Worm (Caenorhabditis elegans) whole organism, young adult: Measurements from ENCODE around the gene C14C11.1.
A peak's percentile ranks its signal among the peaks of the same experiment; 100 is the strongest.

ENCODE experiments used
- B0336.3 ChIP-seq: fragments of 200-800 bp; sonication (Bioruptor generic); IDR thresholded peaks from 2 replicates; pipeline ENCODE4 v1.3.6; 2022; ENCODE audit warnings: missing genetic modification characterization, missing compliant biosample characterization
- F55B11.4 ChIP-seq: sonication (generic microtip); optimal IDR thresholded peaks from 2 replicates; lab custom pipeline; 2016; ENCODE audit warnings: missing compliant biosample characterization, missing genetic modification characterization, borderline replicate concordance; ENCODE audit not compliant: insufficient read depth
- aptf-2 ChIP-seq: fragments of 200-800 bp; sonication (Bioruptor generic); conservative IDR thresholded peaks from 2 replicates; pipeline ENCODE4 v1.3.6; 2022; ENCODE audit warnings: missing genetic modification reagents, missing genetic modification characterization, missing compliant biosample characterization
- attf-3 ChIP-seq: fragments of 200-800 bp; sonication (Bioruptor generic); conservative IDR thresholded peaks from 2 replicates; pipeline ENCODE4 v1.3.6; 2022; ENCODE audit warnings: missing genetic modification reagents, missing genetic modification characterization, missing compliant biosample characterization
- cebp-1 ChIP-seq, 2 experiments: fragments of 200-800 bp in 1 of 2; sonication (Bioruptor generic) in 1 of 2; sonication (generic microtip) in 1 of 2; IDR thresholded peaks in 1 of 2; optimal IDR thresholded peaks in 1 of 2; 2 replicates each; pipeline versions ENCODE4 v1.3.6 to Lab custom; 2017 to 2022; ENCODE audit warnings: missing compliant biosample characterization in 2 of 2, missing genetic modification characterization in 2 of 2, mild to moderate bottlenecking in 1 of 2, missing genetic modification reagents in 1 of 2, moderate library complexity in 1 of 2
- ceh-40 ChIP-seq: fragments of 200-800 bp; sonication (Bioruptor generic); IDR thresholded peaks from 2 replicates; pipeline ENCODE4 v1.3.6; 2022; ENCODE audit warnings: missing genetic modification characterization, missing compliant biosample characterization
- chd-7 ChIP-seq: sonication (generic microtip); optimal IDR thresholded peaks from 2 replicates; lab custom pipeline; 2016; ENCODE audit warnings: mild to moderate bottlenecking, missing genetic modification characterization, moderate library complexity, missing compliant biosample characterization
- egl-44 ChIP-seq: fragments of 200-800 bp; sonication (Bioruptor generic); IDR thresholded peaks from 2 replicates; pipeline ENCODE4 v1.3.6; 2022; ENCODE audit warnings: missing genetic modification reagents, missing genetic modification characterization, missing compliant biosample characterization
- fkh-3 ChIP-seq: sonication (generic microtip); optimal IDR thresholded peaks from 2 replicates; lab custom pipeline; 2016; ENCODE audit warnings: mild to moderate bottlenecking, missing genetic modification characterization, missing compliant biosample characterization
- let-526 ChIP-seq: fragments of 200-800 bp; sonication (Bioruptor generic); IDR thresholded peaks from 2 replicates; pipeline ENCODE4 v1.3.6; 2022; ENCODE audit warnings: missing genetic modification reagents, missing genetic modification characterization, missing compliant biosample characterization
- lin-26 ChIP-seq: fragments of 200-800 bp; sonication (Bioruptor generic); IDR thresholded peaks from 2 replicates; pipeline ENCODE4 v1.3.6; 2022; ENCODE audit warnings: missing genetic modification reagents, missing genetic modification characterization, missing compliant biosample characterization
- lsl-1 ChIP-seq: fragments of 200-800 bp; sonication (Bioruptor generic); optimal IDR thresholded peaks from 2 replicates; lab custom pipeline; 2018; ENCODE audit warnings: mild to moderate bottlenecking, missing genetic modification characterization, moderate library complexity, missing compliant biosample characterization
- madf-3 ChIP-seq: fragments of 200-800 bp; sonication (Bioruptor generic); IDR thresholded peaks from 2 replicates; pipeline ENCODE4 v1.3.6; 2022; ENCODE audit warnings: missing genetic modification reagents, missing genetic modification characterization, missing compliant biosample characterization
- mcd-1 ChIP-seq: fragments of 200-800 bp; sonication (Bioruptor generic); IDR thresholded peaks from 2 replicates; pipeline ENCODE4 v1.3.6; 2022; ENCODE audit warnings: missing genetic modification reagents, missing genetic modification characterization, missing compliant biosample characterization
- mel-28 ChIP-seq: sonication (generic microtip); optimal IDR thresholded peaks from 2 replicates; lab custom pipeline; 2016; ENCODE audit warnings: borderline replicate concordance, mild to moderate bottlenecking, missing genetic modification characterization, missing compliant biosample characterization
- nfya-1 ChIP-seq: sonication (generic microtip); optimal IDR thresholded peaks from 2 replicates; lab custom pipeline; 2017; ENCODE audit warnings: antibody characterized with exemption, missing compliant biosample characterization, missing genetic modification characterization, borderline replicate concordance; ENCODE audit not compliant: insufficient read depth
- nhr-179 ChIP-seq: sonication (generic microtip); optimal IDR thresholded peaks from 2 replicates; lab custom pipeline; 2016; ENCODE audit warnings: mild to moderate bottlenecking, missing genetic modification characterization, missing compliant biosample characterization
- nhr-27 ChIP-seq: fragments of 200-800 bp; sonication (Bioruptor generic); optimal IDR thresholded peaks from 2 replicates; lab custom pipeline; 2018; ENCODE audit warnings: mild to moderate bottlenecking, missing genetic modification characterization, moderate library complexity, missing compliant biosample characterization
- nhr-80 ChIP-seq: sonication (generic microtip); optimal IDR thresholded peaks from 2 replicates; lab custom pipeline; 2016; ENCODE audit warnings: missing genetic modification characterization, missing compliant biosample characterization
- repo-1 ChIP-seq: sonication (generic microtip); optimal IDR thresholded peaks from 2 replicates; lab custom pipeline; 2017; ENCODE audit warnings: mild to moderate bottlenecking, missing genetic modification characterization, missing compliant biosample characterization
- snpc-3.4 ChIP-seq: sonication (generic microtip); optimal IDR thresholded peaks from 2 replicates; lab custom pipeline; 2017; ENCODE audit warnings: missing genetic modification characterization, mild to moderate bottlenecking, missing compliant biosample characterization, antibody characterized with exemption, moderate library complexity, missing genotype, missing genetic modification reagents
- unc-62 ChIP-seq: fragments of 150-350 bp; optimal IDR thresholded peaks from 2 replicates; lab custom pipeline; 2014; ENCODE audit warnings: missing biosample characterization, missing genetic modification reagents, missing genetic modification characterization
- ztf-6 ChIP-seq: fragments of 200-800 bp; sonication (Bioruptor generic); IDR thresholded peaks from 2 replicates; pipeline ENCODE4 v1.3.6; 2022; ENCODE audit warnings: missing genetic modification reagents, missing genetic modification characterization, missing compliant biosample characterization

The C14C11.1 gene

DNA sequence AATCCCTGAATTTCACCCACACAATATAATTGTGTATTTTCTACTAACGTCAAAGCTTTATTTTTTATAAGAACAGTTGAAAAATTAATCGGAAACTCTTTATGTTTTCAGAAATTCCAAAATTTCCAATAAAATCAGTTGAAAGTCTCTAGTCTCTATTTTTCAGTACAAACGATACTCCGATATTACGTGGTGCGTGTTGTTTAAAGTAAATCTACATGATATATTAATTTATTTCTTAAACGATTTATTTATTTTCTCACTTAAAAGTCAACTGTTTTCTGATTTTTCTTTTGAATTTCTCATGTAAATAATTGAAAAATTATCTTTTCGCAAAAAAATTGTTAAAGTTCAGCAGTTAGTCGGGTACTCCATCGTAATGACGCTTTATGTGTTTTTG is 48.8 kb downstream of the C14C11.1 start:
- TF ChIP-seq attf-3 (GFP tag; lab: Robert Waterston, UW) = peak; percentile 70
- TF ChIP-seq ztf-6 (GFP tag; lab: Robert Waterston, UW) = no peak
- TF ChIP-seq, all 124 proteins: peak for 1

DNA sequence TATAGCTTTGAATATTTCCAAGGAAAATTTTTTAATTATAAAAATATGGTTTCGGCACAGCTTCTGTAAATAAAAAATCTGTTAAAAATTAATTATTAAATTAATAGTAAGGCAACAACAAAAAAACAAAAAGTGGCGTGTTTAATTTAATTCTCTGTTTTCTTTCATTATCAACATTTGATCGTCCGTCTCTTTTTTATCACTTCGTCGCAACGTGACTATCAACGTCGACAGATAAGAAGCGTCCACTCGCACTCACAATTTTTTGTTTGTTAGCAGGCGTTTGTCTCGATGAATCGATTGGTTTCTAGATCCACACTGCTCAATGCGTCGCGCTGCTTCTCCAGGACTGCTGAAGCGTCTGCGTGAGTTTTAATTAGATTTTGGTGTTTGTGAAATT is 49.2 kb downstream of the C14C11.1 start, which contains the start of gene gcst-1:
TSS of gene gcst-1 (plus strand) at position 277 of the 400 bp plus-strand sequence.
- TF ChIP-seq repo-1 (tag; lab: Kevin White, UChicago) (no peak), mel-28 (tag; lab: Kevin White, UChicago) (no peak), lsl-1 (GFP tag; lab: Kevin White, UChicago) (no peak), aptf-2 (GFP tag; lab: Robert Waterston, UW) (no peak), nhr-80 (tag; lab: Kevin White, UChicago) (peak; percentile 78), nfya-1 (no peak), lin-26 (no peak), chd-7 (tag; lab: Kevin White, UChicago) (no peak), cebp-1 (GFP tag; IDR thresholded peaks at IDR 0.05; lab: Robert Waterston, UW) (no peak), cebp-1 (tag; optimal IDR thresholded peaks at IDR 0.05; lab: Kevin White, UChicago) (peak; percentile 14), nhr-27 (tag; lab: Kevin White, UChicago) (no peak), egl-44 (GFP tag; lab: Robert Waterston, UW) (no peak), madf-3 (GFP tag; lab: Robert Waterston, UW) (no peak), F55B11.4 (tag; lab: Kevin White, UChicago) (no peak), let-526 (no peak), B0336.3 (0 out of 2 replicates have a peak, but pooled peaks have one; percentile 17), snpc-3.4 (tag; lab: Kevin White, UChicago) (no peak)

DNA sequence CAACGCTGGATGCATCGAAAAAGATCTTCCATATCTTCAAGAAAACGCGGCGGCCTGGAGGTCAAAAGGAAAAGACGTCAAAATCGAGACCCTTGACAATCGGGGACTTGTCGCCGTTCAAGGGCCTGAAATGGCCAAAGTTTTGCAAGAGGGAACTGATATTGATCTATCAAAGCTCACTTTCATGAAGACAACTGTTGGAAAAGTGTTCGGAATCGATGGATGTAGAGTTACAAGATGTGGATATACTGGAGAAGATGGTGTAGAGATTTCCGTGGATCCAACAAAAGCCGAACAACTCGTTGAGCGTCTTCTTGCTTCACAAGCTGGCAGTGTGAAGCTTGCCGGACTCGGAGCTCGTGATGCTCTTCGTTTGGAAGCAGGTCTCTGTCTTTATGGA is 50.1 kb downstream of the C14C11.1 start:
- no peak for TF ChIP-seq nhr-179 (tag; lab: Kevin White, UChicago)
- TF ChIP-seq repo-1 (tag; lab: Kevin White, UChicago) = no peak
- TF ChIP-seq ceh-40 = no peak
- no peak for TF ChIP-seq mcd-1
- TF ChIP-seq fkh-3 (tag; lab: Kevin White, UChicago) = no peak
- TF ChIP-seq unc-62 (GFP tag; lab: Kevin White, UChicago) = no peak
